Fruit fly (Drosophila melanogaster): ENCODE results near the gene CG9500.

CG9500 gene

dm6 chr2L:6350984-6351808, 6.9 kb downstream of the CG9500 start, which contains the start of gene CG9498 (continued):
- no peak for TF ChIP-seq MTF-1 (GFP tag; optimal IDR thresholded peaks at IDR 0.05; ENCODE audit: borderline replicate concordance)
- peak; percentile 21 for TF ChIP-seq Hmx (GFP tag; optimal IDR thresholded peaks at IDR 0.05)
- TF ChIP-seq CG34422 (GFP tag; IDR thresholded peaks at IDR 0.05): peak; percentile 69; the same call in 2 of the 3 replicates
- peak; percentile 72 for TF ChIP-seq Awh (GFP tag; IDR thresholded peaks at IDR 0.05)
- TF ChIP-seq NFAT (GFP tag; IDR thresholded peaks at IDR 0.05): peak; percentile 61
- no peak for TF ChIP-seq Optix (GFP tag; IDR thresholded peaks at IDR 0.05)
- peak; percentile 4 for TF ChIP-seq CG10462 (GFP tag; optimal IDR thresholded peaks at IDR 0.05)
- TF ChIP-seq ATbp (GFP tag; optimal IDR thresholded peaks at IDR 0.05): peak; percentile 70
- TF ChIP-seq crc (GFP tag; optimal IDR thresholded peaks at IDR 0.05): no peak
- TF ChIP-seq CG3407 (GFP tag; optimal IDR thresholded peaks at IDR 0.05): peak; percentile 9
- TF ChIP-seq br (optimal IDR thresholded peaks at IDR 0.05): no peak
- TF ChIP-seq CG14860 (GFP tag; IDR thresholded peaks at IDR 0.05; ENCODE audit: partially characterized antibody): no peak; the same call in 2 of the 3 replicates
- peak; percentile 79 for TF ChIP-seq Atf6 (GFP tag; IDR thresholded peaks at IDR 0.05)
- no peak for TF ChIP-seq gt (GFP tag; IDR thresholded peaks at IDR 0.05)
- peak; percentile 36 for TF ChIP-seq ewg (GFP tag; optimal IDR thresholded peaks at IDR 0.05)
- no peak for TF ChIP-seq fd64A (GFP tag; optimal IDR thresholded peaks at IDR 0.05)
- no peak for TF ChIP-seq jing (GFP tag; optimal IDR thresholded peaks at IDR 0.05)
- TF ChIP-seq Ssrp (tag; optimal IDR thresholded peaks at IDR 0.05): peak; percentile 47
- peak; percentile 40; the same call in 1 of the 3 replicates for TF ChIP-seq CG11093 (GFP tag; IDR thresholded peaks at IDR 0.05)
- peak; percentile 91 for TF ChIP-seq PHDP (tag; optimal IDR thresholded peaks at IDR 0.05)
- TF ChIP-seq en (GFP tag; optimal IDR thresholded peaks at IDR 0.05): no peak
- peak; percentile 39 for TF ChIP-seq CG2875 (GFP tag; optimal IDR thresholded peaks at IDR 0.05)
- no peak for TF ChIP-seq sens-2 (GFP tag; IDR thresholded peaks at IDR 0.05)
- TF ChIP-seq MESR4 (GFP tag; optimal IDR thresholded peaks at IDR 0.05): no peak
- peak; percentile 80 for TF ChIP-seq seq (GFP tag; IDR thresholded peaks at IDR 0.05)
- TF ChIP-seq CG4404 (GFP tag; IDR thresholded peaks at IDR 0.05): peak; percentile 63
- peak; percentile 64; the same call in 1 of the 2 replicates for TF ChIP-seq Oaz (GFP tag; IDR thresholded peaks at IDR 0.05)
- TF ChIP-seq Fer1 (GFP tag; optimal IDR thresholded peaks at IDR 0.05): peak; percentile 94
- no peak for TF ChIP-seq CG17186 (GFP tag; optimal IDR thresholded peaks at IDR 0.05)
- no peak for TF ChIP-seq zen2 (GFP tag; IDR thresholded peaks at IDR 0.05; ENCODE audit: partially characterized antibody)
- no peak for TF ChIP-seq wek (GFP tag; optimal IDR thresholded peaks at IDR 0.05)
- TF ChIP-seq Poxn (GFP tag; IDR thresholded peaks at IDR 0.05): peak; percentile 75; the same call in 1 of the 2 replicates
- TF ChIP-seq pita (GFP tag; optimal IDR thresholded peaks at IDR 0.05): no peak
- peak; percentile 69; the same call in 1 of the 2 replicates for TF ChIP-seq CG16779 (GFP tag; IDR thresholded peaks at IDR 0.05)
- peak; percentile 69 for TF ChIP-seq Sox102F (GFP tag; optimal IDR thresholded peaks at IDR 0.05)
- no peak for TF ChIP-seq gro (GFP tag; optimal IDR thresholded peaks at IDR 0.05)
- no peak for TF ChIP-seq eve (GFP tag; optimal IDR thresholded peaks at IDR 0.05)
- TF ChIP-seq Tbp (GFP tag; optimal IDR thresholded peaks at IDR 0.05): no peak
- TF ChIP-seq zen (tag; optimal IDR thresholded peaks at IDR 0.05): peak; percentile 36
- TF ChIP-seq CG14667 (GFP tag; IDR thresholded peaks at IDR 0.05): peak; percentile 67
- peak; percentile 56 for TF ChIP-seq Deaf1 (tag; optimal IDR thresholded peaks at IDR 0.05)
- TF ChIP-seq cwo (GFP tag; optimal IDR thresholded peaks at IDR 0.05): peak; percentile 75
- TF ChIP-seq CG6254 (GFP tag; optimal IDR thresholded peaks at IDR 0.05): peak; percentile 23
- no peak for TF ChIP-seq sim (GFP tag; IDR thresholded peaks at IDR 0.05)
- no peak for TF ChIP-seq kay (GFP tag; optimal IDR thresholded peaks at IDR 0.05)
- TF ChIP-seq CG1233 (GFP tag; optimal IDR thresholded peaks at IDR 0.05): peak; percentile 57
- peak; percentile 22 for TF ChIP-seq pho (GFP tag; optimal IDR thresholded peaks at IDR 0.05)
- TF ChIP-seq GATAe (GFP tag; conservative IDR thresholded peaks at IDR 0.05): peak; percentile 34; the same call in 1 of the 2 replicates
- TF ChIP-seq CG10431 (GFP tag; optimal IDR thresholded peaks at IDR 0.05): no peak

All from whole organism, embryonic.